Fruit fly (Drosophila melanogaster) whole organism, embryonic: ENCODE data around the gene Mks1.
A peak's percentile ranks its signal among the peaks of the same experiment; 100 is the strongest.

Source experiments
- Ada2b ChIP-seq: fragments of 200-800 bp; sonication (Bioruptor generic); IDR thresholded peaks from 2 replicates; pipeline ENCODE4 v1.3.6; 2022; ENCODE audit warnings: missing biosample characterization, missing genetic modification characterization
- CG10267 ChIP-seq: fragments of 200-800 bp; sonication (Bioruptor generic); optimal IDR thresholded peaks from 2 replicates; lab custom pipeline; 2018; ENCODE audit warnings: missing biosample characterization, mild to moderate bottlenecking, missing genetic modification characterization, moderate library complexity
- CG11398 ChIP-seq: fragments of 200-800 bp; sonication (Bioruptor generic); optimal IDR thresholded peaks from 2 replicates; lab custom pipeline; 2016; ENCODE audit warnings: missing biosample characterization, missing genetic modification characterization
- CG12299 ChIP-seq: fragments of 200-800 bp; sonication (Bioruptor generic); optimal IDR thresholded peaks from 2 replicates; lab custom pipeline; 2018; ENCODE audit warnings: missing biosample characterization, mild to moderate bottlenecking, missing genetic modification characterization
- CG12744 ChIP-seq: fragments of 200-800 bp; sonication (Bioruptor generic); optimal IDR thresholded peaks from 2 replicates; lab custom pipeline; 2016; ENCODE audit warnings: missing biosample characterization, missing genetic modification characterization
- CG14441 ChIP-seq: fragments of 200-800 bp; sonication (Bioruptor generic); IDR thresholded peaks from 2 replicates; pipeline ENCODE4 v1.3.6; 2022; ENCODE audit warnings: missing biosample characterization, missing genetic modification characterization
- CG1647 ChIP-seq: fragments of 200-800 bp; sonication (Bioruptor generic); optimal IDR thresholded peaks from 3 replicates; lab custom pipeline; 2016; ENCODE audit warnings: missing biosample characterization, missing genetic modification characterization
- CG2199 ChIP-seq: fragments of 200-800 bp; sonication (Bioruptor generic); IDR thresholded peaks from 3 replicates; pipeline ENCODE4 v1.3.6; 2022; ENCODE audit warnings: missing biosample characterization, missing genetic modification characterization
- CG2202 ChIP-seq: fragments of 200-800 bp; sonication (Bioruptor generic); optimal IDR thresholded peaks from 2 replicates; lab custom pipeline; 2018; ENCODE audit warnings: missing biosample characterization, mild to moderate bottlenecking, missing genetic modification characterization
- CG2875 ChIP-seq: fragments of 200-800 bp; sonication (Bioruptor generic); optimal IDR thresholded peaks from 2 replicates; lab custom pipeline; 2017; ENCODE audit warnings: missing biosample characterization, mild to moderate bottlenecking, missing genetic modification characterization, missing genetic modification reagents
- CG34224 ChIP-seq: fragments of 200-800 bp; sonication (Bioruptor generic); IDR thresholded peaks from 3 replicates; pipeline ENCODE4 v1.3.6; 2022; ENCODE audit warnings: missing biosample characterization, missing genetic modification characterization; ENCODE audit not compliant: partially characterized antibody
- CG3838 ChIP-seq: fragments of 200-800 bp; sonication (Bioruptor generic); optimal IDR thresholded peaks from 3 replicates; lab custom pipeline; 2016; ENCODE audit warnings: missing biosample characterization, missing genetic modification characterization
- CG6791 ChIP-seq: fragments of 200-800 bp; sonication (Bioruptor generic); IDR thresholded peaks from 3 replicates; pipeline ENCODE4 v1.3.6; 2022; ENCODE audit warnings: missing biosample characterization, missing genetic modification characterization; ENCODE audit not compliant: partially characterized antibody
- CG6813 ChIP-seq: fragments of 200-800 bp; sonication (Bioruptor generic); optimal IDR thresholded peaks from 2 replicates; lab custom pipeline; 2017; ENCODE audit warnings: missing biosample characterization, missing genetic modification characterization, mild to moderate bottlenecking, moderate library complexity, missing genetic modification reagents
- CG6854 ChIP-seq: fragments of 200-800 bp; sonication (Bioruptor generic); optimal IDR thresholded peaks from 3 replicates; lab custom pipeline; 2017; ENCODE audit warnings: missing biosample characterization, mild to moderate bottlenecking, missing genetic modification characterization
- CoRest ChIP-seq: fragments of 200-800 bp; sonication (Bioruptor generic); optimal IDR thresholded peaks from 3 replicates; lab custom pipeline; 2018; ENCODE audit warnings: missing biosample characterization, mild to moderate bottlenecking, missing genetic modification characterization, moderate library complexity
- Elba2 ChIP-seq: fragments of 200-800 bp; sonication (Bioruptor generic); optimal IDR thresholded peaks from 3 replicates; lab custom pipeline; 2016; ENCODE audit warnings: missing biosample characterization, missing genetic modification characterization
- Gsc ChIP-seq: fragments of 200-800 bp; sonication (Bioruptor generic); IDR thresholded peaks from 2 replicates; pipeline ENCODE4 v1.3.6; 2022; ENCODE audit warnings: missing biosample characterization, missing genetic modification characterization
- Hsf ChIP-seq: fragments of 200-800 bp; sonication (Bioruptor generic); optimal IDR thresholded peaks from 3 replicates; lab custom pipeline; 2016; ENCODE audit warnings: missing biosample characterization, missing genetic modification characterization
- MESR4 ChIP-seq: fragments of 200-800 bp; sonication (Bioruptor generic); optimal IDR thresholded peaks from 2 replicates; lab custom pipeline; 2018; ENCODE audit warnings: missing biosample characterization, mild to moderate bottlenecking, missing genetic modification characterization, moderate library complexity
- Mad ChIP-seq: fragments of 200-800 bp; sonication (Bioruptor generic); optimal IDR thresholded peaks from 2 replicates; lab custom pipeline; 2016; ENCODE audit warnings: missing biosample characterization, missing genetic modification characterization
- Optix ChIP-seq: fragments of 200-800 bp; sonication (Bioruptor generic); IDR thresholded peaks from 3 replicates; pipeline ENCODE4 v1.3.6; 2022; ENCODE audit warnings: missing biosample characterization, missing genetic modification characterization
- Ptx1 ChIP-seq: fragments of 200-800 bp; sonication (Bioruptor generic); IDR thresholded peaks from 2 replicates; pipeline ENCODE4 v1.3.6; 2022; ENCODE audit warnings: missing biosample characterization, missing genetic modification characterization
- Scr ChIP-seq: fragments of 200-800 bp; sonication (Bioruptor generic); IDR thresholded peaks from 2 replicates; pipeline ENCODE4 v1.3.6; 2022; ENCODE audit warnings: missing biosample characterization, missing genetic modification characterization; ENCODE audit not compliant: partially characterized antibody
- Sox100B ChIP-seq: fragments of 200-800 bp; sonication (Bioruptor generic); optimal IDR thresholded peaks from 3 replicates; lab custom pipeline; 2018; ENCODE audit warnings: missing biosample characterization, mild to moderate bottlenecking, missing genetic modification characterization
- TFAM ChIP-seq: fragments of 200-800 bp; sonication (Bioruptor generic); optimal IDR thresholded peaks from 2 replicates; lab custom pipeline; 2017; ENCODE audit warnings: missing biosample characterization, missing genetic modification characterization, inconsistent platforms
- cato ChIP-seq: fragments of 200-800 bp; sonication (Bioruptor generic); optimal IDR thresholded peaks from 2 replicates; lab custom pipeline; 2016; ENCODE audit warnings: missing biosample characterization, missing genetic modification characterization, borderline replicate concordance
- chif ChIP-seq, 2 experiments: fragments of 200-800 bp; sonication (Bioruptor generic); optimal IDR thresholded peaks; 3 replicates each; lab custom pipeline; 2016; ENCODE audit warnings: missing biosample characterization in 2 of 2, missing genetic modification characterization in 2 of 2
- chn ChIP-seq: fragments of 200-800 bp; sonication (Bioruptor generic); optimal IDR thresholded peaks from 2 replicates; lab custom pipeline; 2016; ENCODE audit warnings: missing biosample characterization, missing genetic modification characterization
- croc ChIP-seq: fragments of 200-800 bp; sonication (Bioruptor generic); conservative IDR thresholded peaks from 3 replicates; pipeline ENCODE4 v1.3.6; 2022; ENCODE audit warnings: missing biosample characterization, missing genetic modification characterization
- da ChIP-seq: fragments of 200-800 bp; sonication (Bioruptor generic); optimal IDR thresholded peaks from 2 replicates; lab custom pipeline; 2016; ENCODE audit warnings: missing biosample characterization, missing genetic modification characterization
- ems ChIP-seq: fragments of 200-800 bp; sonication (Bioruptor generic); optimal IDR thresholded peaks from 3 replicates; lab custom pipeline; 2016; ENCODE audit warnings: missing biosample characterization, missing genetic modification characterization
- exex ChIP-seq: fragments of 200-800 bp; sonication (Bioruptor generic); optimal IDR thresholded peaks from 4 replicates; lab custom pipeline; 2018; ENCODE audit warnings: missing biosample characterization, mild to moderate bottlenecking, missing genetic modification characterization, moderate library complexity
- fru ChIP-seq: fragments of >200 bp; optimal IDR thresholded peaks from 2 replicates; lab custom pipeline; 2017
- gfzf ChIP-seq: fragments of 200-800 bp; sonication (Bioruptor generic); optimal IDR thresholded peaks from 2 replicates; lab custom pipeline; 2016; ENCODE audit warnings: missing biosample characterization, mild to moderate bottlenecking, missing genetic modification characterization, moderate library complexity
- hb ChIP-seq: fragments of 200-800 bp; sonication (Bioruptor generic); IDR thresholded peaks from 3 replicates; pipeline ENCODE4 v1.3.6; 2022; ENCODE audit warnings: missing biosample characterization, missing genetic modification characterization; ENCODE audit not compliant: partially characterized antibody
- her ChIP-seq: fragments of 200-800 bp; sonication (Bioruptor generic); optimal IDR thresholded peaks from 2 replicates; lab custom pipeline; 2016; ENCODE audit warnings: missing biosample characterization, missing genetic modification characterization
- insv ChIP-seq, 2 experiments: fragments of 200-800 bp; sonication (Bioruptor generic); optimal IDR thresholded peaks; 3 replicates each; lab custom pipeline; 2016 to 2018; ENCODE audit warnings: missing biosample characterization in 2 of 2, missing genetic modification characterization in 2 of 2
- ken ChIP-seq: fragments of 200-800 bp; sonication (Bioruptor generic); IDR thresholded peaks from 3 replicates; pipeline ENCODE4 v1.3.6; 2022; ENCODE audit warnings: missing biosample characterization, missing genetic modification characterization
- lov ChIP-seq, 2 experiments: fragments of 200-800 bp in 1 of 2; fragments of >200 bp in 1 of 2; sonication (Bioruptor generic) in 1 of 2; IDR thresholded peaks in 1 of 2; optimal IDR thresholded peaks in 1 of 2; 2 replicates in 1 of 2; 3 replicates in 1 of 2; pipeline versions ENCODE4 v1.3.6 to Lab custom; 2017 to 2022; ENCODE audit warnings: missing biosample characterization in 1 of 2, missing genetic modification characterization in 1 of 2
- maf-S ChIP-seq: fragments of 200-800 bp; sonication (Bioruptor generic); optimal IDR thresholded peaks from 2 replicates; lab custom pipeline; 2016; ENCODE audit warnings: missing biosample characterization, missing genetic modification characterization
- nerfin-1 ChIP-seq: fragments of 200-800 bp; sonication (Bioruptor generic); optimal IDR thresholded peaks from 3 replicates; lab custom pipeline; 2019; ENCODE audit warnings: missing biosample characterization, mild to moderate bottlenecking, missing genetic modification characterization, moderate library complexity
- nmo ChIP-seq: fragments of 200-800 bp; sonication (Bioruptor generic); optimal IDR thresholded peaks from 2 replicates; lab custom pipeline; 2018; ENCODE audit warnings: missing biosample characterization, mild to moderate bottlenecking, missing genetic modification characterization, moderate library complexity
- odd ChIP-seq: fragments of 200-800 bp; sonication (Bioruptor generic); optimal IDR thresholded peaks from 2 replicates; lab custom pipeline; 2017; ENCODE audit warnings: missing biosample characterization, mild to moderate bottlenecking, missing genetic modification characterization
- pita ChIP-seq: fragments of 200-800 bp; sonication (Bioruptor generic); optimal IDR thresholded peaks from 2 replicates; lab custom pipeline; 2017; ENCODE audit warnings: missing biosample characterization, mild to moderate bottlenecking, missing genetic modification characterization
- ro ChIP-seq: fragments of 200-800 bp; sonication (Bioruptor generic); IDR thresholded peaks from 2 replicates; pipeline ENCODE4 v1.3.6; 2022; ENCODE audit warnings: missing biosample characterization, missing genetic modification characterization
- sob ChIP-seq: fragments of 200-800 bp; sonication (Bioruptor generic); IDR thresholded peaks from 2 replicates; pipeline ENCODE4 v1.3.6; 2022; ENCODE audit warnings: missing biosample characterization, missing genetic modification characterization
- unc-4 ChIP-seq: fragments of 200-800 bp; sonication (Bioruptor generic); IDR thresholded peaks from 2 replicates; pipeline ENCODE4 v1.3.6; 2022; ENCODE audit warnings: missing biosample characterization, missing genetic modification characterization; ENCODE audit not compliant: partially characterized antibody
- wor ChIP-seq: fragments of 200-800 bp; sonication (Bioruptor generic); IDR thresholded peaks from 2 replicates; pipeline ENCODE4 v1.3.6; 2022; ENCODE audit warnings: missing biosample characterization, missing genetic modification characterization
- zfh1 ChIP-seq: fragments of 200-800 bp; sonication (Bioruptor generic); IDR thresholded peaks from 3 replicates; pipeline ENCODE4 v1.3.6; 2022; ENCODE audit warnings: missing biosample characterization, missing genetic modification characterization

Mks1 gene

dm6 chrX:12472244-12472736 lies 24.1 kb downstream of the Mks1 start (continued):
- TF ChIP-seq TFAM (GFP tag; lab: Kevin White, UChicago) (peak; percentile 53), Ada2b (GFP tag; lab: Robert Waterston, UW) (peak; percentile 96), CG1647 (GFP tag; lab: Kevin White, UChicago) (peak; percentile 67), ken (GFP tag; lab: Robert Waterston, UW) (peak; percentile 88), Optix (GFP tag; lab: Robert Waterston, UW) (peak; percentile 76; the same call in 2 of the 3 replicates), insv (GFP tag; optimal IDR thresholded peaks at IDR 0.05; lab: Kevin White, UChicago) (peak in 1 of 2 experiments; percentile 62), croc (GFP tag; lab: Robert Waterston, UW) (peak; percentile 89), CG12299 (tag; lab: Kevin White, UChicago) (peak; percentile 90), maf-S (peak; percentile 52), Elba2 (GFP tag; lab: Kevin White, UChicago) (peak; percentile 7), her (GFP tag; lab: Kevin White, UChicago) (no peak), ro (GFP tag; lab: Robert Waterston, UW) (peak; percentile 84), nerfin-1 (peak; percentile 90), CG3838 (peak; percentile 59), CG34224 (GFP tag; lab: Robert Waterston, UW) (no peak), zfh1 (GFP tag; lab: Robert Waterston, UW) (peak; percentile 94), Scr (GFP tag; lab: Robert Waterston, UW) (no peak), Hsf (peak; percentile 88), CoRest (peak; percentile 97), sob (peak; percentile 97), CG11398 (GFP tag; lab: Kevin White, UChicago) (no peak), CG2202 (tag; lab: Kevin White, UChicago) (peak; percentile 70), ems (GFP tag; lab: Kevin White, UChicago) (peak; percentile 70), CG2875 (GFP tag; lab: Kevin White, UChicago) (peak; percentile 84), CG2199 (GFP tag; lab: Robert Waterston, UW) (peak; percentile 90), fru (lab: Kevin White, UChicago) (no peak), CG10267 (tag; lab: Kevin White, UChicago) (peak; percentile 86), da (GFP tag; lab: Kevin White, UChicago) (no peak), MESR4 (peak; percentile 21), wor (GFP tag; lab: Robert Waterston, UW) (peak; percentile 92), CG6854 (GFP tag; lab: Kevin White, UChicago) (peak; percentile 92), cato (GFP tag; lab: Kevin White, UChicago) (peak; percentile 73), unc-4 (no peak), pita (no peak), Ptx1 (GFP tag; lab: Robert Waterston, UW) (peak; percentile 96), CG6791 (no peak), CG12744 (GFP tag; lab: Kevin White, UChicago) (peak; percentile 59), CG14441 (GFP tag; lab: Robert Waterston, UW) (peak; percentile 95), Sox100B (GFP tag; lab: Kevin White, UChicago) (peak; percentile 95), chn (GFP tag; lab: Kevin White, UChicago) (peak; percentile 66), odd (peak; percentile 88), chif (GFP tag; optimal IDR thresholded peaks at IDR 0.05; lab: Kevin White, UChicago) (peak; percentile 49 to 57), CG6813 (GFP tag; lab: Kevin White, UChicago) (peak; percentile 88), Mad (GFP tag; lab: Kevin White, UChicago) (peak; percentile 81), exex (tag; lab: Kevin White, UChicago) (peak; percentile 86), Gsc (GFP tag; lab: Robert Waterston, UW) (no peak; the same call in 1 of the 2 replicates), gfzf (GFP tag; lab: Kevin White, UChicago) (no peak), hb (GFP tag; lab: Robert Waterston, UW) (no peak), lov (optimal IDR thresholded peaks at IDR 0.05; lab: Kevin White, UChicago) (no peak), lov (GFP tag; IDR thresholded peaks at IDR 0.05; lab: Robert Waterston, UW) (peak; percentile 72; the same call in 2 of the 3 replicates), nmo (GFP tag; lab: Kevin White, UChicago) (peak; percentile 96)
